Worm (Caenorhabditis elegans) whole organism, L4 larva: ENCODE measurements around the gene C50H2.7.

Source experiments
- T20F7.1 ChIP-seq: fragments of 200-800 bp; sonication (Bioruptor generic); optimal IDR thresholded peaks from 2 replicates; lab custom pipeline; 2018; ENCODE audit warnings: mild to moderate bottlenecking, missing genetic modification characterization, missing compliant biosample characterization
- attf-4 ChIP-seq: sonication (generic microtip); optimal IDR thresholded peaks from 3 replicates; lab custom pipeline; 2017; ENCODE audit warnings: missing biosample characterization, missing genetic modification characterization
- dpl-1 ChIP-seq: fragments of 150-350 bp; optimal IDR thresholded peaks from 2 replicates; lab custom pipeline; 2014; ENCODE audit warnings: missing biosample characterization, missing genetic modification reagents, missing genetic modification characterization
- nhr-10 ChIP-seq: fragments of 150-350 bp; optimal IDR thresholded peaks from 2 replicates; lab custom pipeline; 2014; ENCODE audit warnings: missing biosample characterization, missing genetic modification characterization
- zag-1 ChIP-seq: fragments of 150-350 bp; optimal IDR thresholded peaks from 2 replicates; lab custom pipeline; 2014; ENCODE audit warnings: missing biosample characterization, missing genetic modification characterization

ce11 chrV:9911165-9911564 lies 11.4 kb upstream of the C50H2.7 start:
- TF ChIP-seq attf-4 (tag; lab: Kevin White, UChicago) (no peak), T20F7.1 (GFP tag; lab: Kevin White, UChicago) (no peak), zag-1 (no peak), nhr-10 (tag; lab: Kevin White, UChicago) (no peak), dpl-1 (no peak)
